Worm (Caenorhabditis elegans) whole organism, L4 larva: Measurements from ENCODE around the gene cest-13.

Source experiments
- D1046.2 ChIP-seq: fragments of 200-800 bp; sonication (Bioruptor generic); IDR thresholded peaks from 2 replicates; pipeline ENCODE4 v1.3.6; 2022; ENCODE audit warnings: missing genetic modification characterization, missing compliant biosample characterization
- F10B5.3 ChIP-seq: sonication (generic microtip); optimal IDR thresholded peaks from 2 replicates; lab custom pipeline; 2016; ENCODE audit warnings: mild to moderate bottlenecking, missing genetic modification characterization, missing compliant biosample characterization
- F26F4.8 ChIP-seq: fragments of 200-800 bp; sonication (Bioruptor generic); conservative IDR thresholded peaks from 2 replicates; pipeline ENCODE4 v1.3.6; 2022; ENCODE audit warnings: missing genetic modification characterization, missing compliant biosample characterization
- F37D6.2 ChIP-seq: sonication (generic microtip); optimal IDR thresholded peaks from 2 replicates; lab custom pipeline; 2016; ENCODE audit warnings: mild to moderate bottlenecking, missing genetic modification characterization, missing compliant biosample characterization
- F49E8.2 ChIP-seq: sonication (generic microtip); optimal IDR thresholded peaks from 2 replicates; lab custom pipeline; 2016; ENCODE audit warnings: missing compliant biosample characterization, mild to moderate bottlenecking, missing genetic modification characterization, borderline replicate concordance
- R02D3.7 ChIP-seq: fragments of 150-350 bp; sonication (generic microtip); optimal IDR thresholded peaks from 3 replicates; lab custom pipeline; 2014; ENCODE audit warnings: missing biosample characterization, missing genetic modification characterization
- T20F7.1 ChIP-seq: fragments of 200-800 bp; sonication (Bioruptor generic); optimal IDR thresholded peaks from 2 replicates; lab custom pipeline; 2018; ENCODE audit warnings: mild to moderate bottlenecking, missing genetic modification characterization, missing compliant biosample characterization
- Y105C5A.15 ChIP-seq: fragments of 200-800 bp; sonication (Bioruptor generic); IDR thresholded peaks from 2 replicates; pipeline ENCODE4 v1.3.6; 2022; ENCODE audit warnings: missing genetic modification characterization, missing compliant biosample characterization
- Y5F2A.4 ChIP-seq: fragments of 200-800 bp; sonication (Bioruptor generic); optimal IDR thresholded peaks from 2 replicates; lab custom pipeline; 2018; ENCODE audit warnings: mild to moderate bottlenecking, missing genetic modification characterization, missing compliant biosample characterization
- ZK337.2 ChIP-seq: fragments of 200-800 bp; sonication (Bioruptor generic); IDR thresholded peaks from 2 replicates; pipeline ENCODE4 v1.3.6; 2022; ENCODE audit warnings: missing genetic modification reagents, missing genetic modification characterization, missing compliant biosample characterization
- aha-1 ChIP-seq: fragments of 150-350 bp; peaks from one replicate; lab custom pipeline; 2014; ENCODE audit warnings: missing biosample characterization, missing genetic modification characterization
- aly-2 ChIP-seq: sonication (generic microtip); optimal IDR thresholded peaks from 2 replicates; lab custom pipeline; 2018; ENCODE audit warnings: missing biosample characterization, missing genetic modification characterization
- ceh-32 ChIP-seq: sonication (generic microtip); optimal IDR thresholded peaks from 2 replicates; lab custom pipeline; 2016; ENCODE audit warnings: mild to moderate bottlenecking, missing genetic modification characterization, missing compliant biosample characterization; ENCODE audit not compliant: poor library complexity
- ceh-62 ChIP-seq: sonication (generic microtip); optimal IDR thresholded peaks from 2 replicates; lab custom pipeline; 2017; ENCODE audit warnings: missing biosample characterization, missing genetic modification characterization
- ceh-82 ChIP-seq: sonication (generic microtip); optimal IDR thresholded peaks from 2 replicates; lab custom pipeline; 2017; ENCODE audit warnings: missing biosample characterization, missing genetic modification characterization
- ces-1 ChIP-seq: fragments of 150-350 bp; sonication (generic microtip); optimal IDR thresholded peaks from 4 replicates; lab custom pipeline; 2014; ENCODE audit warnings: missing biosample characterization, missing genetic modification reagents, missing genetic modification characterization
- cey-2 ChIP-seq: sonication (generic microtip); optimal IDR thresholded peaks from 3 replicates; lab custom pipeline; 2017; ENCODE audit warnings: missing genetic modification characterization, mild to moderate bottlenecking, missing compliant biosample characterization, antibody characterized with exemption, borderline replicate concordance; ENCODE audit not compliant: insufficient read depth
- ctbp-1 ChIP-seq: fragments of 200-800 bp; sonication (Bioruptor generic); IDR thresholded peaks from 2 replicates; pipeline ENCODE4 v1.3.6; 2022; ENCODE audit warnings: missing genetic modification reagents, missing genetic modification characterization, missing compliant biosample characterization
- daf-12 ChIP-seq: fragments of 150-350 bp; optimal IDR thresholded peaks from 2 replicates; lab custom pipeline; 2014; ENCODE audit warnings: missing biosample characterization, missing genetic modification reagents, missing genetic modification characterization
- daf-8 ChIP-seq: fragments of 200-800 bp; sonication (Bioruptor generic); IDR thresholded peaks from 2 replicates; pipeline ENCODE4 v1.3.6; 2022; ENCODE audit warnings: missing genetic modification characterization, missing compliant biosample characterization
- dmd-6 ChIP-seq: fragments of 200-800 bp; sonication (Bioruptor generic); IDR thresholded peaks from 2 replicates; pipeline ENCODE4 v1.3.6; 2022; ENCODE audit warnings: missing genetic modification reagents, missing genetic modification characterization, missing compliant biosample characterization
- dpl-1 ChIP-seq: fragments of 150-350 bp; optimal IDR thresholded peaks from 2 replicates; lab custom pipeline; 2014; ENCODE audit warnings: missing biosample characterization, missing genetic modification reagents, missing genetic modification characterization
- duxl-1 ChIP-seq: sonication (generic microtip); optimal IDR thresholded peaks from 2 replicates; lab custom pipeline; 2016; ENCODE audit warnings: mild to moderate bottlenecking, missing genetic modification characterization, moderate library complexity, missing compliant biosample characterization; ENCODE audit not compliant: poor library complexity
- egl-27 ChIP-seq: sonication (generic microtip); optimal IDR thresholded peaks from 3 replicates; lab custom pipeline; 2017; ENCODE audit warnings: missing biosample characterization, missing genetic modification reagents, missing genetic modification characterization
- lin-1 ChIP-seq: fragments of 200-800 bp; sonication (Bioruptor generic); IDR thresholded peaks from 2 replicates; pipeline ENCODE4 v1.3.6; 2022; ENCODE audit warnings: missing genetic modification reagents, missing genetic modification characterization, missing compliant biosample characterization
- lin-13 ChIP-seq: fragments of 150-350 bp; optimal IDR thresholded peaks from 2 replicates; lab custom pipeline; 2014; ENCODE audit warnings: missing biosample characterization, missing genetic modification reagents, missing genetic modification characterization
- madf-9 ChIP-seq: fragments of 200-800 bp; sonication (Bioruptor generic); conservative IDR thresholded peaks from 2 replicates; pipeline ENCODE4 v1.3.6; 2022; ENCODE audit warnings: missing genetic modification reagents, missing genetic modification characterization, missing compliant biosample characterization
- mdl-1 ChIP-seq, 2 experiments: fragments of 150-350 bp in 1 of 2; sonication (generic microtip) in 1 of 2; optimal IDR thresholded peaks; 2 replicates each; lab custom pipeline; 2014 to 2017; ENCODE audit warnings: missing biosample characterization in 2 of 2, missing genetic modification characterization in 2 of 2
- mes-2 ChIP-seq: sonication (generic microtip); optimal IDR thresholded peaks from 2 replicates; lab custom pipeline; 2016; ENCODE audit warnings: missing genotype, mild to moderate bottlenecking, missing genetic modification characterization, missing compliant biosample characterization; ENCODE audit not compliant: poor library complexity, severe bottlenecking
- mxl-3 ChIP-seq: fragments of 200-800 bp; sonication (Bioruptor generic); optimal IDR thresholded peaks from 2 replicates; lab custom pipeline; 2018; ENCODE audit warnings: mild to moderate bottlenecking, missing genetic modification characterization, missing compliant biosample characterization
- nhr-102 ChIP-seq: sonication (generic microtip); optimal IDR thresholded peaks from 2 replicates; lab custom pipeline; 2016; ENCODE audit warnings: mild to moderate bottlenecking, missing genetic modification characterization, moderate library complexity, missing compliant biosample characterization
- nhr-11 ChIP-seq: fragments of 150-350 bp; optimal IDR thresholded peaks from 2 replicates; lab custom pipeline; 2014; ENCODE audit warnings: missing biosample characterization, missing genetic modification characterization
- nhr-25 ChIP-seq: sonication (generic microtip); optimal IDR thresholded peaks from 2 replicates; lab custom pipeline; 2017; ENCODE audit warnings: missing genetic modification characterization, mild to moderate bottlenecking, missing compliant biosample characterization, antibody characterized with exemption, moderate library complexity, borderline replicate concordance; ENCODE audit not compliant: insufficient read depth
- nhr-48 ChIP-seq: sonication (generic microtip); optimal IDR thresholded peaks from 2 replicates; lab custom pipeline; 2016; ENCODE audit warnings: mild to moderate bottlenecking, missing genetic modification characterization, missing compliant biosample characterization
- nhr-6 ChIP-seq: fragments of 150-350 bp; optimal IDR thresholded peaks from 2 replicates; lab custom pipeline; 2014; ENCODE audit warnings: missing biosample characterization, missing genetic modification characterization
- nhr-76 ChIP-seq: fragments of 150-350 bp; optimal IDR thresholded peaks from 2 replicates; lab custom pipeline; 2014; ENCODE audit warnings: missing biosample characterization, missing genetic modification characterization
- spr-1 ChIP-seq: sonication (generic microtip); optimal IDR thresholded peaks from 2 replicates; lab custom pipeline; 2016; ENCODE audit warnings: mild to moderate bottlenecking, missing genetic modification characterization, missing compliant biosample characterization
- spr-3 ChIP-seq: fragments of 200-800 bp; sonication (Bioruptor generic); optimal IDR thresholded peaks from 2 replicates; lab custom pipeline; 2018; ENCODE audit warnings: mild to moderate bottlenecking, missing genetic modification characterization, missing compliant biosample characterization
- unc-130 ChIP-seq: sonication (generic microtip); optimal IDR thresholded peaks from 2 replicates; lab custom pipeline; 2016; ENCODE audit warnings: missing genetic modification reagents, missing genetic modification characterization, missing compliant biosample characterization
- unc-39 ChIP-seq: sonication (generic microtip); optimal IDR thresholded peaks from 2 replicates; lab custom pipeline; 2017; ENCODE audit warnings: missing biosample characterization, missing genetic modification characterization
- unc-62 ChIP-seq, 3 experiments: fragments of 150-350 bp in 1 of 3; sonication (generic microtip); optimal IDR thresholded peaks in 2 of 3; peaks in 1 of 3; 1 replicate in 1 of 3; 2 replicates in 2 of 3; lab custom pipeline; 2014 to 2017; ENCODE audit warnings: missing biosample characterization in 3 of 3, missing genetic modification characterization in 3 of 3, missing genetic modification reagents in 3 of 3, missing genotype in 1 of 3
- vab-7 ChIP-seq: fragments of 200-800 bp; sonication (Bioruptor generic); IDR thresholded peaks from 2 replicates; pipeline ENCODE4 v1.3.6; 2022; ENCODE audit warnings: missing genetic modification reagents, missing genetic modification characterization, missing compliant biosample characterization
- zfp-3 ChIP-seq: fragments of 200-800 bp; sonication (Bioruptor generic); conservative IDR thresholded peaks from 2 replicates; pipeline ENCODE4 v1.3.6; 2022; ENCODE audit warnings: missing genetic modification reagents, missing genetic modification characterization, missing compliant biosample characterization
- zip-11 ChIP-seq: fragments of 200-800 bp; sonication (Bioruptor generic); IDR thresholded peaks from 2 replicates; pipeline ENCODE4 v1.3.6; 2022; ENCODE audit warnings: missing genetic modification characterization, missing compliant biosample characterization
- zip-2 ChIP-seq: fragments of 150-350 bp; optimal IDR thresholded peaks from 2 replicates; lab custom pipeline; 2014; ENCODE audit warnings: missing biosample characterization, missing genetic modification characterization
- ztf-7 ChIP-seq: fragments of 150-350 bp; optimal IDR thresholded peaks from 2 replicates; lab custom pipeline; 2014; ENCODE audit warnings: missing biosample characterization, missing genetic modification characterization

Gene cest-13

ce11 chrX:13729724-13730123 is 30.3 kb upstream of the cest-13 start (continued):
- TF ChIP-seq nhr-6 (no peak), madf-9 (GFP tag; lab: Robert Waterston, UW) (no peak), aha-1 (tag; lab: Kevin White, UChicago) (peak; percentile 24), ceh-62 (tag; lab: Kevin White, UChicago) (no peak), lin-1 (peak; percentile 42; the same call in 1 of the 2 replicates), F37D6.2 (tag; lab: Kevin White, UChicago) (no peak), Y105C5A.15 (GFP tag; lab: Robert Waterston, UW) (0 out of 2 replicates have a peak, but pooled peaks have one; percentile 24), nhr-76 (tag; lab: Kevin White, UChicago) (no peak), zfp-3 (GFP tag; lab: Robert Waterston, UW) (no peak), R02D3.7 (tag; lab: Kevin White, UChicago) (no peak), nhr-25 (tag; lab: Kevin White, UChicago) (no peak), nhr-48 (tag; lab: Kevin White, UChicago) (no peak), F10B5.3 (tag; lab: Kevin White, UChicago) (no peak), zip-2 (no peak), spr-1 (no peak), dpl-1 (GFP tag; lab: Kevin White, UChicago) (no peak), unc-130 (GFP tag; lab: Kevin White, UChicago) (no peak), mes-2 (tag; lab: Kevin White, UChicago) (no peak)

ce11 chrX:13730209-13730975 is 29.6 kb upstream of the cest-13 start:
- TF ChIP-seq ctbp-1 (GFP tag; lab: Robert Waterston, UW) (peak; percentile 56), zfp-3 (GFP tag; lab: Robert Waterston, UW) (peak; percentile 24; the same call in 1 of the 2 replicates), ZK337.2 (GFP tag; lab: Robert Waterston, UW) (0 out of 2 replicates have a peak, but pooled peaks have one; percentile 31), daf-12 (tag; lab: Kevin White, UChicago) (no peak), cey-2 (tag; lab: Kevin White, UChicago) (no peak), F49E8.2 (tag; lab: Kevin White, UChicago) (peak; percentile 3), mdl-1 (tag; optimal IDR thresholded peaks at IDR 0.05; lab: Kevin White, UChicago) (no peak), egl-27 (tag; lab: Kevin White, UChicago) (no peak), unc-39 (tag; lab: Kevin White, UChicago) (no peak), Y5F2A.4 (GFP tag; lab: Kevin White, UChicago) (no peak), ceh-82 (tag; lab: Kevin White, UChicago) (no peak), duxl-1 (tag; lab: Kevin White, UChicago) (peak; percentile 87), unc-130 (GFP tag; lab: Kevin White, UChicago) (no peak), lin-13 (GFP tag; lab: Kevin White, UChicago) (no peak), nhr-102 (peak; percentile 42), nhr-76 (tag; lab: Kevin White, UChicago) (no peak), zip-11 (peak; percentile 13; the same call in 1 of the 2 replicates), daf-8 (GFP tag; lab: Robert Waterston, UW) (no peak), aly-2 (tag; lab: Kevin White, UChicago) (no peak), mxl-3 (GFP tag; lab: Kevin White, UChicago) (no peak), dpl-1 (GFP tag; lab: Kevin White, UChicago) (no peak), nhr-6 (no peak), vab-7 (peak; percentile 88), ceh-32 (tag; lab: Kevin White, UChicago) (no peak), ztf-7 (tag; lab: Kevin White, UChicago) (no peak), spr-3 (GFP tag; lab: Kevin White, UChicago) (peak; percentile 2), dmd-6 (GFP tag; lab: Robert Waterston, UW) (peak; percentile 42), ces-1 (no peak), F26F4.8 (peak; percentile 78; the same call in 1 of the 2 replicates), T20F7.1 (GFP tag; lab: Kevin White, UChicago) (no peak), D1046.2 (0 out of 2 replicates have a peak, but pooled peaks have one; percentile 61), unc-62 (GFP tag; optimal IDR thresholded peaks at IDR 0.05 in 1 of 2; lab: Kevin White, UChicago) (no peak), unc-62 (tag; optimal IDR thresholded peaks at IDR 0.05; lab: Kevin White, UChicago) (no peak), nhr-11 (tag; lab: Kevin White, UChicago) (no peak), lin-1 (0 out of 2 replicates have a peak, but pooled peaks have one; percentile 46)
